Fruit fly (Drosophila melanogaster) whole organism, embryonic: ENCODE measurements around the gene SerRS.

Source experiments
- Adf1 ChIP-seq: fragments of 200-800 bp; sonication (Bioruptor generic); IDR thresholded peaks from 2 replicates; pipeline ENCODE4 v1.3.6; 2022; ENCODE audit warnings: missing biosample characterization, missing genetic modification characterization
- Atf6 ChIP-seq: fragments of 200-800 bp; sonication (Bioruptor generic); IDR thresholded peaks from 2 replicates; pipeline ENCODE4 v1.3.6; 2022; ENCODE audit warnings: missing biosample characterization, missing genetic modification characterization
- Blimp-1 ChIP-seq: fragments of 200-800 bp; sonication (Bioruptor generic); optimal IDR thresholded peaks from 3 replicates; lab custom pipeline; 2018; ENCODE audit warnings: missing biosample characterization, missing genetic modification characterization, mild to moderate bottlenecking, moderate library complexity, missing genetic modification reagents
- CG10431 ChIP-seq: fragments of 200-800 bp; sonication (Bioruptor generic); optimal IDR thresholded peaks from 3 replicates; lab custom pipeline; 2018; ENCODE audit warnings: missing biosample characterization, mild to moderate bottlenecking, missing genetic modification characterization
- CG10979 ChIP-seq: fragments of 200-800 bp; sonication (Bioruptor generic); optimal IDR thresholded peaks from 2 replicates; lab custom pipeline; 2018; ENCODE audit warnings: missing biosample characterization, mild to moderate bottlenecking, missing genetic modification characterization, moderate library complexity
- CG11560 ChIP-seq: fragments of 200-800 bp; sonication (Bioruptor generic); IDR thresholded peaks from 3 replicates; pipeline ENCODE4 v1.3.6; 2022; ENCODE audit warnings: missing biosample characterization, missing genetic modification characterization
- CG12391 ChIP-seq: fragments of 200-800 bp; sonication (Bioruptor generic); optimal IDR thresholded peaks from 3 replicates; lab custom pipeline; 2018; ENCODE audit warnings: missing biosample characterization, mild to moderate bottlenecking, missing genetic modification characterization, moderate library complexity
- CG13894 ChIP-seq: fragments of 200-800 bp; sonication (Bioruptor generic); optimal IDR thresholded peaks from 3 replicates; lab custom pipeline; 2018; ENCODE audit warnings: missing biosample characterization, mild to moderate bottlenecking, missing genetic modification characterization, moderate library complexity
- CG14014 ChIP-seq: fragments of 200-800 bp; sonication (Bioruptor generic); IDR thresholded peaks from 2 replicates; pipeline ENCODE4 v1.3.6; 2022; ENCODE audit warnings: missing biosample characterization, missing genetic modification characterization
- CG14860 ChIP-seq: fragments of 200-800 bp; sonication (Bioruptor generic); IDR thresholded peaks from 3 replicates; pipeline ENCODE4 v1.3.6; 2022; ENCODE audit warnings: missing biosample characterization, missing genetic modification characterization; ENCODE audit not compliant: partially characterized antibody
- CG15479 ChIP-seq: fragments of 200-800 bp; sonication (Bioruptor generic); optimal IDR thresholded peaks from 3 replicates; lab custom pipeline; 2019; ENCODE audit warnings: missing biosample characterization, mild to moderate bottlenecking, missing genetic modification characterization, moderate library complexity
- CG15514 ChIP-seq: fragments of 200-800 bp; sonication (Bioruptor generic); optimal IDR thresholded peaks from 3 replicates; lab custom pipeline; 2017; ENCODE audit warnings: missing biosample characterization, missing genetic modification characterization, mild to moderate bottlenecking, moderate library complexity, missing genetic modification reagents
- CG18599 ChIP-seq: fragments of 200-800 bp; sonication (Bioruptor generic); optimal IDR thresholded peaks from 3 replicates; lab custom pipeline; 2017; ENCODE audit warnings: missing biosample characterization, missing genetic modification characterization, mild to moderate bottlenecking, moderate library complexity, missing genetic modification reagents
- CG2678 ChIP-seq: fragments of 200-800 bp; sonication (Bioruptor generic); optimal IDR thresholded peaks from 3 replicates; lab custom pipeline; 2019; ENCODE audit warnings: missing biosample characterization, mild to moderate bottlenecking, missing genetic modification characterization, moderate library complexity
- CG7372 ChIP-seq: fragments of 200-800 bp; sonication (Bioruptor generic); IDR thresholded peaks from 2 replicates; pipeline ENCODE4 v1.3.6; 2022; ENCODE audit warnings: missing biosample characterization, missing genetic modification characterization
- CG8944 ChIP-seq: fragments of 200-800 bp; sonication (Bioruptor generic); optimal IDR thresholded peaks from 3 replicates; lab custom pipeline; 2016; ENCODE audit warnings: missing biosample characterization, missing genetic modification characterization
- CG9797 ChIP-seq: fragments of 200-800 bp; sonication (Bioruptor generic); optimal IDR thresholded peaks from 3 replicates; lab custom pipeline; 2018; ENCODE audit warnings: missing biosample characterization, mild to moderate bottlenecking, missing genetic modification characterization
- CG9932 ChIP-seq: fragments of 200-800 bp; sonication (Bioruptor generic); IDR thresholded peaks from 2 replicates; pipeline ENCODE4 v1.3.6; 2022; ENCODE audit warnings: missing biosample characterization, missing genetic modification characterization
- CTCF ChIP-seq: fragments of 200-800 bp; sonication (Bioruptor generic); optimal IDR thresholded peaks from 2 replicates; lab custom pipeline; 2017; ENCODE audit warnings: missing biosample characterization, mild to moderate bottlenecking, missing genetic modification characterization, moderate library complexity
- Camta ChIP-seq: fragments of 200-800 bp; sonication (Bioruptor generic); optimal IDR thresholded peaks from 2 replicates; lab custom pipeline; 2016; ENCODE audit warnings: missing biosample characterization, missing genetic modification characterization
- Eip74EF ChIP-seq, 2 experiments: fragments of 200-800 bp in 1 of 2; fragments of >200 bp in 1 of 2; sonication (Bioruptor generic) in 1 of 2; optimal IDR thresholded peaks; 2 replicates each; lab custom pipeline; 2017 to 2019; ENCODE audit warnings: missing biosample characterization in 2 of 2, missing genetic modification characterization in 2 of 2, mild to moderate bottlenecking in 1 of 2, moderate library complexity in 1 of 2
- Hmr ChIP-seq: fragments of 200-800 bp; sonication (Bioruptor generic); optimal IDR thresholded peaks from 3 replicates; lab custom pipeline; 2017; ENCODE audit warnings: mild to moderate bottlenecking, missing biosample characterization, missing genetic modification reagents, missing genetic modification characterization
- Jarid2 ChIP-seq: fragments of 200-800 bp; sonication (Bioruptor generic); optimal IDR thresholded peaks from 3 replicates; lab custom pipeline; 2017; ENCODE audit warnings: mild to moderate bottlenecking, missing biosample characterization, missing genetic modification reagents, missing genetic modification characterization
- NC2β ChIP-seq: fragments of 200-800 bp; sonication (Bioruptor generic); optimal IDR thresholded peaks from 2 replicates; lab custom pipeline; 2016; ENCODE audit warnings: missing biosample characterization, missing genetic modification characterization
- Nf-YB ChIP-seq: fragments of 200-800 bp; sonication (Bioruptor generic); optimal IDR thresholded peaks from 3 replicates; lab custom pipeline; 2019; ENCODE audit warnings: missing biosample characterization, mild to moderate bottlenecking, missing genetic modification characterization, moderate library complexity
- Pdp1 ChIP-seq, 2 experiments: fragments of 200-800 bp; sonication (Bioruptor generic); optimal IDR thresholded peaks; 3 replicates each; lab custom pipeline; 2016; ENCODE audit warnings: missing biosample characterization in 2 of 2, missing genetic modification characterization in 2 of 2, mild to moderate bottlenecking in 1 of 2, moderate library complexity in 1 of 2
- Side ChIP-seq: fragments of 200-800 bp; sonication (Bioruptor generic); optimal IDR thresholded peaks from 2 replicates; lab custom pipeline; 2016; ENCODE audit warnings: missing biosample characterization, missing genetic modification characterization
- Xrp1 ChIP-seq: fragments of 200-800 bp; sonication (Bioruptor generic); IDR thresholded peaks from 2 replicates; pipeline ENCODE4 v1.3.6; 2022; ENCODE audit warnings: missing biosample characterization, missing genetic modification characterization
- ara ChIP-seq: fragments of 200-800 bp; sonication (Bioruptor generic); IDR thresholded peaks from 2 replicates; pipeline ENCODE4 v1.3.6; 2022; ENCODE audit warnings: missing biosample characterization, missing genetic modification characterization
- ase ChIP-seq: fragments of 200-800 bp; sonication (Bioruptor generic); IDR thresholded peaks from 3 replicates; pipeline ENCODE4 v1.3.6; 2022; ENCODE audit warnings: missing biosample characterization, missing genetic modification characterization
- ash1 ChIP-seq: fragments of 200-800 bp; sonication (Bioruptor generic); optimal IDR thresholded peaks from 2 replicates; lab custom pipeline; 2018; ENCODE audit warnings: missing biosample characterization, mild to moderate bottlenecking, missing genetic modification characterization
- btn ChIP-seq: fragments of 200-800 bp; sonication (Bioruptor generic); optimal IDR thresholded peaks from 2 replicates; lab custom pipeline; 2016; ENCODE audit warnings: missing biosample characterization, missing genetic modification characterization
- cato ChIP-seq: fragments of 200-800 bp; sonication (Bioruptor generic); optimal IDR thresholded peaks from 2 replicates; lab custom pipeline; 2016; ENCODE audit warnings: missing biosample characterization, missing genetic modification characterization, borderline replicate concordance
- chm ChIP-seq: fragments of 200-800 bp; sonication (Bioruptor generic); IDR thresholded peaks from 2 replicates; pipeline ENCODE4 v1.3.6; 2022; ENCODE audit warnings: missing biosample characterization, missing genetic modification characterization
- crol ChIP-seq: fragments of 200-800 bp; sonication (Bioruptor generic); IDR thresholded peaks from 2 replicates; pipeline ENCODE4 v1.3.6; 2022; ENCODE audit warnings: missing biosample characterization, missing genetic modification characterization
- dan ChIP-seq: fragments of 200-800 bp; sonication (Bioruptor generic); IDR thresholded peaks from 2 replicates; pipeline ENCODE4 v1.3.6; 2022; ENCODE audit warnings: missing biosample characterization, missing genetic modification characterization
- ems ChIP-seq: fragments of 200-800 bp; sonication (Bioruptor generic); optimal IDR thresholded peaks from 3 replicates; lab custom pipeline; 2016; ENCODE audit warnings: missing biosample characterization, missing genetic modification characterization
- fru ChIP-seq: fragments of >200 bp; optimal IDR thresholded peaks from 2 replicates; lab custom pipeline; 2017
- hb ChIP-seq: fragments of 200-800 bp; sonication (Bioruptor generic); IDR thresholded peaks from 3 replicates; pipeline ENCODE4 v1.3.6; 2022; ENCODE audit warnings: missing biosample characterization, missing genetic modification characterization; ENCODE audit not compliant: partially characterized antibody
- insv ChIP-seq, 2 experiments: fragments of 200-800 bp; sonication (Bioruptor generic); optimal IDR thresholded peaks; 3 replicates each; lab custom pipeline; 2016 to 2018; ENCODE audit warnings: missing biosample characterization in 2 of 2, missing genetic modification characterization in 2 of 2
- jigr1 ChIP-seq: fragments of 200-800 bp; sonication (Bioruptor generic); IDR thresholded peaks from 3 replicates; pipeline ENCODE4 v1.3.6; 2022; ENCODE audit warnings: missing biosample characterization, missing genetic modification characterization
- jing ChIP-seq: fragments of 200-800 bp; sonication (Bioruptor generic); optimal IDR thresholded peaks from 2 replicates; lab custom pipeline; 2018; ENCODE audit warnings: missing biosample characterization, mild to moderate bottlenecking, missing genetic modification characterization
- knrl ChIP-seq: fragments of 200-800 bp; sonication (Bioruptor generic); IDR thresholded peaks from 3 replicates; pipeline ENCODE4 v1.3.6; 2022; ENCODE audit warnings: missing biosample characterization, missing genetic modification characterization; ENCODE audit not compliant: partially characterized antibody
- oc ChIP-seq: fragments of 200-800 bp; sonication (Bioruptor generic); optimal IDR thresholded peaks from 2 replicates; lab custom pipeline; 2018; ENCODE audit warnings: missing biosample characterization, mild to moderate bottlenecking, missing genetic modification characterization, moderate library complexity
- pfk ChIP-seq: fragments of 200-800 bp; sonication (Bioruptor generic); optimal IDR thresholded peaks from 2 replicates; lab custom pipeline; 2018; ENCODE audit warnings: missing biosample characterization, mild to moderate bottlenecking, missing genetic modification characterization, moderate library complexity
- salm ChIP-seq: fragments of 200-800 bp; sonication (Bioruptor generic); optimal IDR thresholded peaks from 2 replicates; lab custom pipeline; 2018; ENCODE audit warnings: missing biosample characterization, mild to moderate bottlenecking, missing genetic modification characterization
- schlank ChIP-seq: fragments of 200-800 bp; sonication (Bioruptor generic); optimal IDR thresholded peaks from 2 replicates; lab custom pipeline; 2018; ENCODE audit warnings: missing biosample characterization, mild to moderate bottlenecking, missing genetic modification characterization
- sima ChIP-seq: fragments of 200-800 bp; sonication (Bioruptor generic); optimal IDR thresholded peaks from 2 replicates; lab custom pipeline; 2016; ENCODE audit warnings: missing biosample characterization, missing genetic modification characterization
- tna ChIP-seq: fragments of 200-800 bp; sonication (Bioruptor generic); IDR thresholded peaks from 2 replicates; pipeline ENCODE4 v1.3.6; 2022; ENCODE audit warnings: missing biosample characterization, missing genetic modification characterization; ENCODE audit not compliant: partially characterized antibody
- trem ChIP-seq: fragments of 200-800 bp; optimal IDR thresholded peaks from 3 replicates; lab custom pipeline; 2019; ENCODE audit warnings: missing biosample characterization, mild to moderate bottlenecking, missing genetic modification characterization, moderate library complexity

Gene SerRS

DNA sequence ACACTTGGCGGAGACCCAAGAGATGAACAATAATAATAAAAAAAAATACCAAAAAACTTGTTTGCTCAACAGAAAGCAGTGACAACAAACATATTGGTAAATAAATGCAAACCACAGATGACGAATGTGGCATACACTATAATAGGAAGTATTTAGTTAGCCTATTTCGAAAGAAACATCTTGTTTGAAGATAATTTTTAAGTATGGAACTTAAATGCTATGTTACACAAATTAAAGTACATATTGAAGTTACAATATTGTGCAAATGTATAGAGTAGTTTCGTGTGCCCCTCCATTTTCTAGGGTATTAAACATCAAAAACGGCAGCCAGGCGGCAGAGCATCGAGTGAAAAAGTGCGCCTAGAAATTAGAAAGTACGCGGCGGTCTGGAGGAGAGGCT, 33.8 kb downstream of the SerRS start (continued):
- TF ChIP-seq crol (GFP tag; lab: Robert Waterston, UW): no peak
- TF ChIP-seq NC2β: no peak
- no peak for TF ChIP-seq CG15514 (GFP tag; lab: Kevin White, UChicago)
- peak; percentile 40; the same call in 1 of the 2 replicates for TF ChIP-seq Xrp1
- no peak for TF ChIP-seq Jarid2 (GFP tag; lab: Kevin White, UChicago)
- no peak for TF ChIP-seq CG10431 (GFP tag; lab: Kevin White, UChicago)
- no peak for TF ChIP-seq CG11560
- TF ChIP-seq oc (tag; lab: Kevin White, UChicago): peak; percentile 62
- no peak for TF ChIP-seq jigr1 (GFP tag; lab: Robert Waterston, UW)
- TF ChIP-seq CG12391: peak; percentile 53
- TF ChIP-seq hb: no peak
- peak; percentile 31 for TF ChIP-seq jing (GFP tag; lab: Kevin White, UChicago)
- no peak for TF ChIP-seq ash1 (GFP tag; lab: Kevin White, UChicago)
- TF ChIP-seq Side (GFP tag; lab: Kevin White, UChicago): no peak
- peak; percentile 77 for TF ChIP-seq Blimp-1
- no peak for TF ChIP-seq CG14860 (GFP tag; lab: Robert Waterston, UW)
- no peak for TF ChIP-seq insv (GFP tag; optimal IDR thresholded peaks at IDR 0.05; lab: Kevin White, UChicago)
- peak; percentile 78 for TF ChIP-seq CG2678 (tag; lab: Kevin White, UChicago)
- TF ChIP-seq Pdp1 (GFP tag; optimal IDR thresholded peaks at IDR 0.05; lab: Kevin White, UChicago): peak in 1 of 2 experiments; percentile 19
- TF ChIP-seq Adf1 (GFP tag; lab: Robert Waterston, UW): no peak
- no peak for TF ChIP-seq chm
- no peak for TF ChIP-seq CG13894 (tag; lab: Kevin White, UChicago)
- no peak for TF ChIP-seq CG7372 (GFP tag; lab: Robert Waterston, UW)
- TF ChIP-seq CG15479 (GFP tag; lab: Kevin White, UChicago): no peak
- no peak for TF ChIP-seq tna (GFP tag; lab: Robert Waterston, UW)
- no peak for TF ChIP-seq knrl (GFP tag; lab: Robert Waterston, UW)
- TF ChIP-seq CG18599 (GFP tag; lab: Kevin White, UChicago): peak; percentile 41
- no peak for TF ChIP-seq CG9932 (GFP tag; lab: Robert Waterston, UW)
- no peak for TF ChIP-seq CG9797
- TF ChIP-seq ara (GFP tag; lab: Robert Waterston, UW): peak; percentile 46; the same call in 1 of the 2 replicates
- peak; percentile 14 for TF ChIP-seq ems
- TF ChIP-seq dan (GFP tag; lab: Robert Waterston, UW): no peak
- TF ChIP-seq pfk: no peak
- peak; percentile 15 for TF ChIP-seq trem (tag; lab: Kevin White, UChicago)
- TF ChIP-seq Camta (GFP tag; lab: Kevin White, UChicago): peak; percentile 19
- no peak for TF ChIP-seq schlank (tag; lab: Kevin White, UChicago)
- no peak for TF ChIP-seq Atf6 (GFP tag; lab: Robert Waterston, UW)
- peak; percentile 60 for TF ChIP-seq CG10979 (tag; lab: Kevin White, UChicago)
- no peak for TF ChIP-seq CG8944 (GFP tag; lab: Kevin White, UChicago)
- TF ChIP-seq Nf-YB (GFP tag; lab: Kevin White, UChicago): peak; percentile 30
- TF ChIP-seq Hmr: peak; percentile 4
- TF ChIP-seq ase (GFP tag; lab: Robert Waterston, UW): no peak
- peak; percentile 30 for TF ChIP-seq btn (GFP tag; lab: Kevin White, UChicago)
- no peak for TF ChIP-seq fru (lab: Kevin White, UChicago)
- TF ChIP-seq Eip74EF (GFP tag; optimal IDR thresholded peaks at IDR 0.05; lab: Kevin White, UChicago): peak in 1 of 2 experiments; percentile 74
- TF ChIP-seq sima (GFP tag; lab: Kevin White, UChicago): no peak
- TF ChIP-seq cato: no peak
- peak; percentile 8; the same call in 1 of the 2 replicates for TF ChIP-seq CG14014
- no peak for TF ChIP-seq CTCF (GFP tag; lab: Kevin White, UChicago)
- TF ChIP-seq salm (tag; lab: Kevin White, UChicago): peak; percentile 11
